Fruit fly (Drosophila melanogaster): ENCODE data around the gene CG33252.

Gene CG33252

DNA sequence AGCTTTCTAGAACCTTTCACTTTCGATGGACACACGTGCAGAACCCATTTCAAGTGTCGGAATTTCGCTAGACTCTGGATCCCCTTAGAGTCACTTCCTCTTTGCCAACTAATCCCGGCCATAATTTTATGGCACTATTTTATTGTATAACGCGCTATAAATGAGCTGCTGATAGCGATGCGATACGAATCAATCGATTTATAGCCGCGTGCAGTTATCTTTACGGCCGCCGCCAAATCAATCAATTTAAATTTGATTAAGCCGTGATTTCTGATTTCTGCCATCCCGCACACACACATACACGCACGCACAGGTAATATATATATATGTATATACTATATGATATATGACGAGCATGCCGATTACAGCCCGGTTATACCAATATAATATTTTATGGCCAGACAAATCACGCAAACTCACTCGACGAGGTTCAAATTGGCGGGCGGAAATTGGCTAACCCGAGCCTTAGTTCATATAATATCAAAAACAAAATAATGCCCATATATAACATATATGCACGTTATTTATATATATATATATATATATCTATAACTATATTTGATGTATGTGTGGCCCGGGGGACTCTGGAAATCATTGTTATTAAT, 23.8 kb upstream of the CG33252 start (continued):
- TF ChIP-seq exex (tag; optimal IDR thresholded peaks at IDR 0.05) (peak; percentile 94), Pdp1 (GFP tag; optimal IDR thresholded peaks at IDR 0.05) (peak in 1 of 2 experiments; percentile 21), unpg (GFP tag; optimal IDR thresholded peaks at IDR 0.05) (peak; percentile 9), grn (GFP tag; optimal IDR thresholded peaks at IDR 0.05) (peak; percentile 28)

DNA sequence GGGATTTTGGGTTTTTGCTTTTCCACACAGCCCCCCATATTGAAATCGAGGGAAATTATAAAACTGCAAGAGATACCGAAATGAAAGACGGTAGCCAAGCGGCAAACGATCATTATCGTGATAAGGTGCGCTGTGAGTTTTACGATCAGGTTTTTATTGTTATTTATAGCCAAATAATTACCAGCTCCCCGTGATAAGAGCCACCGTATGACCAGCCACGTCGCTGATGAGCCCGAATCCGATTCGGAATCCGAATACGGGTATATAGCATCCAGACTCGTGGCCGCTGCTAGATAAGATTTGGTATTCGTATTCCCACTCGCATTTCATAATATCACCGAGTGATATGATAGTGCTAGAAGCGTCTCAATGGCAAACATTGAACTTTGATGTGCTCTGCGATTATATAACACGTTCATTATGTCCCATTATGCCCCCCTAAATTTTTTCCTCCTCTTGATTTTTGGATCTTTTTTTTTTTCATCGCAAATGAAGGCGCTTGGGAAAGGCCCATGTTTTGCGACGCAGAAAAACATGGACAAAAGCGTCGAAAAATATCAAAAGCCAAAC, 21.9 kb upstream of the CG33252 start:
- TF ChIP-seq CG2678 (tag; optimal IDR thresholded peaks at IDR 0.05) (peak; percentile 2), Hmr (GFP tag; optimal IDR thresholded peaks at IDR 0.05) (peak; percentile 10), ind (GFP tag; optimal IDR thresholded peaks at IDR 0.05) (no peak), exex (tag; optimal IDR thresholded peaks at IDR 0.05) (peak; percentile 91), Pdp1 (GFP tag; optimal IDR thresholded peaks at IDR 0.05) (peak in 1 of 2 experiments; percentile 92), Med (GFP tag) (peak; percentile 53), CG12769 (tag; optimal IDR thresholded peaks at IDR 0.05) (peak; percentile 17), luna (GFP tag; optimal IDR thresholded peaks at IDR 0.05) (no peak), sens (GFP tag) (peak; percentile 50), grn (GFP tag; optimal IDR thresholded peaks at IDR 0.05) (peak; percentile 33), mirr (GFP tag; optimal IDR thresholded peaks at IDR 0.05) (peak; percentile 56), sug (tag; optimal IDR thresholded peaks at IDR 0.05) (peak; percentile 58), Deaf1 (tag; optimal IDR thresholded peaks at IDR 0.05) (peak; percentile 60), CG34376 (GFP tag; optimal IDR thresholded peaks at IDR 0.05) (peak; percentile 28), HLHmδ (GFP tag; optimal IDR thresholded peaks at IDR 0.05) (no peak)

DNA sequence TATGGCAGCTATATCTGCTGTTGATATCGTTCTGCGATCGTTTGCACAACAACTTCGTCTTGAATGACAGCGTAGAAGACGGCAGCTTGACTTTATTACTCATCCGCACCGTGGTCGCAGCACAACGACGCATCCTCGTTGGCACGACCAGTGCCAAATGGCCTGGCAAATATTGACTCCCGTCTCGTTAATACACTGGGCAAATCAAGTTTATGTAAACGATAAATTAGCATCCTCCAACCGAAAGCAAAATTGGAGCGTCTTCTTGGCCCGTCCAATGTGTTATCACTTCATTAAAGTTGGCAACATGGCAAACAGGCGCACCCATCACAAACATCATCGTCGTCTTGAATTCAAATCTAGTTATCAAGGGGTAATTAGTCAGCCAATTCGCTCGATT, 20.5 kb upstream of the CG33252 start:
- TF ChIP-seq CG4617 (GFP tag; optimal IDR thresholded peaks at IDR 0.05; ENCODE audit: borderline replicate concordance) (no peak), CG34224 (GFP tag; IDR thresholded peaks at IDR 0.05; ENCODE audit: partially characterized antibody) (no peak), kah (GFP tag; optimal IDR thresholded peaks at IDR 0.05) (no peak), CG16815 (GFP tag; optimal IDR thresholded peaks at IDR 0.05) (no peak), dysf (GFP tag; IDR thresholded peaks at IDR 0.05) (0 out of 3 replicates have a peak, but pooled peaks have one; percentile 16), CG42726 (GFP tag; IDR thresholded peaks at IDR 0.05; ENCODE audit: partially characterized antibody) (no peak), chinmo (GFP tag; IDR thresholded peaks at IDR 0.05; ENCODE audit: partially characterized antibody) (0 out of 4 replicates have a peak, but pooled peaks have one; percentile 10), CG4282 (GFP tag; optimal IDR thresholded peaks at IDR 0.05) (no peak), CG15514 (GFP tag; optimal IDR thresholded peaks at IDR 0.05) (peak; percentile 15), Doc2 (GFP tag; IDR thresholded peaks at IDR 0.05) (no peak), lab (GFP tag; optimal IDR thresholded peaks at IDR 0.05) (peak; percentile 35), CG33557 (GFP tag; optimal IDR thresholded peaks at IDR 0.05) (no peak), seq (GFP tag; IDR thresholded peaks at IDR 0.05) (peak; percentile 34; the same call in 1 of the 2 replicates), schlank (tag; optimal IDR thresholded peaks at IDR 0.05) (peak; percentile 10), wek (GFP tag; optimal IDR thresholded peaks at IDR 0.05) (peak; percentile 24), Rfx (GFP tag; IDR thresholded peaks at IDR 0.05) (0 out of 2 replicates have a peak, but pooled peaks have one; percentile 20), CG9876 (GFP tag; optimal IDR thresholded peaks at IDR 0.05) (no peak), CG11085 (GFP tag; IDR thresholded peaks at IDR 0.05) (0 out of 2 replicates have a peak, but pooled peaks have one; percentile 25), CG13123 (GFP tag; optimal IDR thresholded peaks at IDR 0.05) (no peak), CG10543 (GFP tag; optimal IDR thresholded peaks at IDR 0.05) (peak; percentile 9), CG18599 (GFP tag; optimal IDR thresholded peaks at IDR 0.05) (peak; percentile 16), CG31388 (GFP tag; optimal IDR thresholded peaks at IDR 0.05) (no peak), CG11093 (GFP tag; IDR thresholded peaks at IDR 0.05) (no peak), CG12769 (tag; optimal IDR thresholded peaks at IDR 0.05) (peak; percentile 21), en (GFP tag; optimal IDR thresholded peaks at IDR 0.05) (no peak), Fer1 (GFP tag; optimal IDR thresholded peaks at IDR 0.05) (peak; percentile 19), Dbx (GFP tag; IDR thresholded peaks at IDR 0.05) (no peak), Six4 (GFP tag; optimal IDR thresholded peaks at IDR 0.05) (no peak), danr (GFP tag; IDR thresholded peaks at IDR 0.05) (peak; percentile 8; the same call in 1 of the 2 replicates), sens (GFP tag) (no peak), sob (GFP tag; IDR thresholded peaks at IDR 0.05) (0 out of 2 replicates have a peak, but pooled peaks have one; percentile 14)

All from whole organism, embryonic.